Worm (Caenorhabditis elegans) whole organism, L4/young adult: ENCODE measurements around the gene B0496.2.

Experiments
- W03F9.2 ChIP-seq: fragments of 150-350 bp; optimal IDR thresholded peaks from 2 replicates; lab custom pipeline; 2014; ENCODE audit warnings: missing biosample characterization, missing genetic modification characterization
- him-1 ChIP-seq: sonication (generic microtip); optimal IDR thresholded peaks from 2 replicates; lab custom pipeline; 2016; ENCODE audit warnings: missing genotype, missing genetic modification reagents, missing genetic modification characterization, missing compliant biosample characterization

DNA sequence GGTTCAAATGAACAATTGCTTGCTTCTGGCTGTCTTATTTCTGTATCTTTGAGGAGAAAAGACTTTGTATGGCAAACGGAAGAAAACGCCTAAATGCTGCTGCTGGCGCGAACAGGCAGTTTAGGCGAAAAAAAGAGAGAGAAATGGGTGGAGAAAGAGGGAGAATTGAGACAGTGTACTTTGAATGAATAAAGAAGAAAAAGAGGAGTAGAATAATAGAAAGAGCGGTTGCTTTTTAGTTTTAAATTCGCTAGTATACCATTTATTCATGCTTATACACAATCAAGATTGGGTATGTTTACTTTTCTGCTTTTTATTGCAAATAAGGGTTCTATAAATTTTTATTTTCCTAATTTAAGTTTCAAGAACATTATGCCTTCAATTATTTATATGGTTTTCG, 8.3 kb upstream of the B0496.2 start:
- TF ChIP-seq him-1 (tag; lab: Kevin White, UChicago) (no peak), W03F9.2 (no peak)
